Fruit fly (Drosophila melanogaster): ENCODE data around the gene CG15211.

Gene CG15211

DNA sequence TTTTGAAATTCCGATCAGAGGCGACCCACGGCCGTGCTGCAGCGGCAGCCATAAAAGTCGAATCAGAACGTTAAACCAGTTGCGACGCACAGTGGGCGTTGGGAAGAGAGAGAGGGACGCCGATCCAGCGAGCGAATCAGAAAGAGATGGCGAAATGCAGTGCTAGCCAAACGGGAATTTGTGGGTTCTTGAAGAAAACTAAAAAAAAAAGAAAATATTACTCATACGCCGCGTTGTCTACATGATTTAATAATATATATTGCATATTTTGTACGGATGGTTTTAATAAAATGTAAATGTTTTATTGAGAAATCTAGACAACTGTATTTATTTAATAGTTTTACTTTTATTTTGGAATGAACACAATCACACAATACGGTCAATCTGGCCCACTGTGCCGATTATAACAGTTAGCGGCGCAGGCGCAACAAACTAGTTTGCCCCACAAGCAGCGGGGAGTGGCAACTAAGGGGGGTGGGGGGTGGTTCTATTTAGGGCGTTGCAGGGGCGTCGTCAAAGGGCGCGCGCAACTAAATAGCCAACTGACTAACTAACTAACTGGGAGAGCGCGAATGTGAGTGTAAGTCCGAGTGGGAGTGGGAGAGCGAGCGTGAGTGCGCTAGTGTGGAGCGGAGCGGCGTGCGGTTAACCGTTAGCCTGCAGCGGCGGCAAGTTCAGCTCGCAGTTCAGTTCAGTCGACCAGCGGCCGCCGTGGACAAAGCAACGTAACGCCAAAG, at the start of gene CG15211:
TSS of gene CG15211 (plus strand) at position 686 of the 737 bp plus-strand sequence.
- TF ChIP-seq psq (optimal IDR thresholded peaks at IDR 0.05), result no peak
- peak; percentile 37 for TF ChIP-seq insv (optimal IDR thresholded peaks at IDR 0.05)

DNA sequence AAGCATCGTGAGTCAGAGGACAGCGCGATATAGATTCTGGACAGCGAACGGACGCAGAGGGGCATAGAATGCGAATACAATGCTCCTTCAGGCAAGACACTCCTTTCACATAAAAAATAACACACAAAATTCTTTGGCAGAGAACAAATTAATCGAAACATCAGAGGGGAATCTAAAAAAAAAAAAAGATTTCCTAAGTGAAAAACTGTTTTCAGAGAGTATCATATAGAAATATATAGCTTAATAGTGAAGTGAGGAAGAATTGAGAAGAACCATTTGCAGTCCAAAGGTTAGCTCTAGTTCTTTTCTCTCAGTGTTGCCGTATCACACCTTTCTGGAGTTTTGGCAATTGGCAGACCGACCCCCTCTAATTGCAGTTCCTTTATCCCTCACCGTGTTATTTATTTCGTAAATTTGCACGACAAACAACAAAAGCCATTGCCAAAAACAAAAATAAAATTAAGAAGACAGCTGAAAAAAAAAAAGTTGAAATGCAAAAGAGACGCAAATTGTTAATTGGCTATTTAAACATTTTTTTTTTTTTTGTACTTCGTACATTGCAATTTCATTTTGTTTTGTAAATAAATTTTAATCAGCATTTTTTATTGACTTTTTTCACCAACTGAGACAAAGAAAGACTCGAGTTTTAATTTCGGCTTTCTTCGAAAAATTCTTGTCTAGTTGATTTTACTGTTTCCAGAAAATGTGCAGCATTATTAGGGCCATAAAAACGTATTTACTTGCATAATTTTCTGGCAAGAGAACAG, 48.7 kb upstream of the CG15211 start:
- TF ChIP-seq psq (optimal IDR thresholded peaks at IDR 0.05) (no peak), Myc (optimal IDR thresholded peaks at IDR 0.05) (no peak), ttk (optimal IDR thresholded peaks at IDR 0.05) (no peak), Sin3A (optimal IDR thresholded peaks at IDR 0.05) (no peak), h (optimal IDR thresholded peaks at IDR 0.05) (no peak), insv (optimal IDR thresholded peaks at IDR 0.05) (no peak)

DNA sequence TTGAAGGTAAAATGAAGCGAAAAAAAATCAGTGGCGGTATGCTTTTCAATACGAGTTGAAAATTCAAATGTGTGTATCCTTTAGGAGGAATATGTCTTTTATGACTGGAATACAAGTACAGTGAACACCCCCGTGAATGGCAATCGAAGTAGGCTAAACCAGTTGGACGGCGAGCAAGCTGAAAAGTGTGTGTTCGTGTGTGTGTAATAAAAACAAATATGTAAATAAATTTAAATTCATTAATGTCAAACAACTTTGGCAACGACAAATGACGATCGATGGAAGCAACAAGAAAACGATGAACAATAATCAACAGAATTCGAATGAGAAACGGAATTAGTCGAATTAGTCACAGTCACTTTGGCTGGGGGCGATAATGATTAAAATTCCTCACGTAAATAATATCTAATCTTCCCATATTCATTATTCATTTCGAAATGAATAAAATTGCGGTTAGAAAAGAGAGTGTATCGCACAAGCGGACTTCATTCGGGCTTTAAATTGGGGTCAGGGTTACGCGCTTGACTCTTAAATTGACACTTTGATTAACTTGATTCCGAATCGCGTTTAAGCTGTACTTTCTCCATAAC, 46.1 kb upstream of the CG15211 start:
- TF ChIP-seq ttk (optimal IDR thresholded peaks at IDR 0.05) (no peak), Sin3A (optimal IDR thresholded peaks at IDR 0.05) (no peak), insv (optimal IDR thresholded peaks at IDR 0.05) (no peak), h (optimal IDR thresholded peaks at IDR 0.05) (no peak), psq (optimal IDR thresholded peaks at IDR 0.05) (no peak), Myc (optimal IDR thresholded peaks at IDR 0.05) (no peak)

- TF ChIP-seq psq (optimal IDR thresholded peaks at IDR 0.05) (no peak), Myc (optimal IDR thresholded peaks at IDR 0.05) (no peak), h (optimal IDR thresholded peaks at IDR 0.05) (no peak), insv (optimal IDR thresholded peaks at IDR 0.05) (no peak), Sin3A (optimal IDR thresholded peaks at IDR 0.05) (no peak), ttk (optimal IDR thresholded peaks at IDR 0.05) (no peak)
Measured at dm6 chrX:10727318-10727717, 45.0 kb upstream of the CG15211 start.

DNA sequence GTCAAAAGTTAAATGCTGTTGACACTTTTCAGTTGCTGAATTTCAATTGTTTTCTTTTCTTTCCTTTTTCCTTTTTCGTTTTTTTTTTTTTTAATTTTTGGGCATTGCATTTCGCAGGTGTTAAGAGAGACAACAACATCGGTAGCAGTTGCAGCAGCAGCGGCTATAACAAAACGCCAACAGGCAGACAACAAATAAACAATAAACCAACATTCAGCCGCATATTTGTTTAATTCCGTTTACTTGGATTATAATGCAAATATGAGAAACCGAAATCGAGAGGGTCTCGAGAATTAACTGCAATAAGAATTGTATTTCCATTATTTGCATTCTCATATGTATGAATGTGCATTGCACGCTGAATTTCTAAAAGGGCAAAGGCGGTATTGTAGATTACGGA, 44.3 kb upstream of the CG15211 start:
- no peak for TF ChIP-seq ttk (optimal IDR thresholded peaks at IDR 0.05)
- no peak for TF ChIP-seq psq (optimal IDR thresholded peaks at IDR 0.05)
- no peak for TF ChIP-seq Myc (optimal IDR thresholded peaks at IDR 0.05)
- TF ChIP-seq insv (optimal IDR thresholded peaks at IDR 0.05), result no peak
- no peak for TF ChIP-seq Sin3A (optimal IDR thresholded peaks at IDR 0.05)
- no peak for TF ChIP-seq h (optimal IDR thresholded peaks at IDR 0.05)

dm6 chrX:10728541-10728968, 43.8 kb upstream of the CG15211 start:
- TF ChIP-seq Myc (optimal IDR thresholded peaks at IDR 0.05) (no peak), psq (optimal IDR thresholded peaks at IDR 0.05) (no peak), ttk (optimal IDR thresholded peaks at IDR 0.05) (no peak), Sin3A (optimal IDR thresholded peaks at IDR 0.05) (no peak), h (optimal IDR thresholded peaks at IDR 0.05) (no peak), insv (optimal IDR thresholded peaks at IDR 0.05) (no peak)

- TF ChIP-seq ttk (optimal IDR thresholded peaks at IDR 0.05), result no peak
- no peak for TF ChIP-seq Sin3A (optimal IDR thresholded peaks at IDR 0.05)
- no peak for TF ChIP-seq h (optimal IDR thresholded peaks at IDR 0.05)
- no peak for TF ChIP-seq insv (optimal IDR thresholded peaks at IDR 0.05)
Measured at dm6 chrX:10729196-10729835, 43.0 kb upstream of the CG15211 start.

- TF ChIP-seq Sin3A (optimal IDR thresholded peaks at IDR 0.05) (no peak), Myc (optimal IDR thresholded peaks at IDR 0.05) (no peak), psq (optimal IDR thresholded peaks at IDR 0.05) (no peak), h (optimal IDR thresholded peaks at IDR 0.05) (no peak), ttk (optimal IDR thresholded peaks at IDR 0.05) (no peak), insv (optimal IDR thresholded peaks at IDR 0.05) (no peak)
Measured at dm6 chrX:10729921-10730873, 42.1 kb upstream of the CG15211 start.

- TF ChIP-seq h (optimal IDR thresholded peaks at IDR 0.05), result no peak
- TF ChIP-seq psq (optimal IDR thresholded peaks at IDR 0.05), result no peak
- no peak for TF ChIP-seq Sin3A (optimal IDR thresholded peaks at IDR 0.05)
- no peak for TF ChIP-seq Myc (optimal IDR thresholded peaks at IDR 0.05)
- TF ChIP-seq insv (optimal IDR thresholded peaks at IDR 0.05), result no peak
- no peak for TF ChIP-seq ttk (optimal IDR thresholded peaks at IDR 0.05)
Measured at dm6 chrX:10731357-10731756, 41.0 kb upstream of the CG15211 start.

DNA sequence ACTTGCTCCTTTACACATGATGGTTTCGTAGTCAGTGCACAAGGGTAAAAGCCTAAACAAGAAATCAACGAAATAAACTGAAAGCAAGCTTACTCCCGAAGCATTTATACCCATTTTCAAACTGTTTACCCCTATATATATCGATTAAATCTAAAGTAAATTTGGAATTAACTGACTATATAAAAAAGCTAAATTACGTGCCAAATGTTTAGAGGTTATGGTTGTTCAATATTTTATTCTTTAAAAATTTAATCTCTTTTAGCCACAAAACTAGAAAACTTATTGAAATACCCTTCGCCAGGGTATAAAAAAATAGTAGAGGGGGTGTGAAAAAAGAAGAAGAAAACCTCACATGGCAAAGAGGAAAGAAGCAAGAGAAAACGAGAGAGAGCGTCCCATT, 40.5 kb upstream of the CG15211 start:
- TF ChIP-seq Myc (optimal IDR thresholded peaks at IDR 0.05) (no peak), psq (optimal IDR thresholded peaks at IDR 0.05) (no peak), h (optimal IDR thresholded peaks at IDR 0.05) (no peak), insv (optimal IDR thresholded peaks at IDR 0.05) (no peak), ttk (optimal IDR thresholded peaks at IDR 0.05) (no peak)

Measured in Kc167 (cell line).